Fruit fly (Drosophila melanogaster) whole organism, pupa: ENCODE measurements around the gene CG1971.

Experiments
- CG10348 ChIP-seq: fragments of 200-800 bp; sonication (Bioruptor generic); IDR thresholded peaks from 2 replicates; pipeline ENCODE4 v1.3.6; 2022; ENCODE audit warnings: missing biosample characterization, missing genetic modification characterization
- CG12605 ChIP-seq: fragments of 200-800 bp; sonication (Bioruptor generic); IDR thresholded peaks from 2 replicates; pipeline ENCODE4 v1.3.6; 2022; ENCODE audit warnings: missing biosample characterization, missing genetic modification characterization
- CG13204 ChIP-seq: fragments of 200-800 bp; sonication (Bioruptor generic); optimal IDR thresholded peaks from 2 replicates; lab custom pipeline; 2018; ENCODE audit warnings: missing biosample characterization, mild to moderate bottlenecking, missing genetic modification characterization, moderate library complexity
- CG14655 ChIP-seq: fragments of 200-800 bp; sonication (Bioruptor generic); optimal IDR thresholded peaks from 3 replicates; lab custom pipeline; 2017; ENCODE audit warnings: mild to moderate bottlenecking, missing biosample characterization, missing genetic modification reagents, missing genetic modification characterization
- CG15710 ChIP-seq: fragments of 200-800 bp; sonication (Bioruptor generic); optimal IDR thresholded peaks from 2 replicates; lab custom pipeline; 2018; ENCODE audit warnings: missing biosample characterization, mild to moderate bottlenecking, missing genetic modification characterization, moderate library complexity
- CG17806 ChIP-seq: fragments of 200-800 bp; sonication (Bioruptor generic); optimal IDR thresholded peaks from 2 replicates; lab custom pipeline; 2018; ENCODE audit warnings: missing biosample characterization, mild to moderate bottlenecking, missing genetic modification characterization, moderate library complexity
- CG32121 ChIP-seq: fragments of 200-800 bp; sonication (Bioruptor generic); IDR thresholded peaks from 2 replicates; pipeline ENCODE4 v1.3.6; 2022; ENCODE audit warnings: missing biosample characterization, missing genetic modification characterization
- CG34367 ChIP-seq: fragments of 200-800 bp; sonication (Bioruptor generic); optimal IDR thresholded peaks from 2 replicates; lab custom pipeline; 2018; ENCODE audit warnings: missing biosample characterization, mild to moderate bottlenecking, missing genetic modification characterization
- CG4496 ChIP-seq: fragments of 200-800 bp; sonication (Bioruptor generic); IDR thresholded peaks from 3 replicates; pipeline ENCODE4 v1.3.6; 2022; ENCODE audit warnings: missing biosample characterization, missing genetic modification characterization
- CG8159 ChIP-seq: fragments of 200-800 bp; sonication (Bioruptor generic); optimal IDR thresholded peaks from 3 replicates; lab custom pipeline; 2018; ENCODE audit warnings: missing biosample characterization, mild to moderate bottlenecking, missing genetic modification characterization, moderate library complexity
- CG8301 ChIP-seq: fragments of 200-800 bp; sonication (Bioruptor generic); optimal IDR thresholded peaks from 2 replicates; lab custom pipeline; 2018; ENCODE audit warnings: missing biosample characterization, mild to moderate bottlenecking, missing genetic modification characterization
- CG9948 ChIP-seq: fragments of 200-800 bp; sonication (Bioruptor generic); optimal IDR thresholded peaks from 2 replicates; lab custom pipeline; 2018; ENCODE audit warnings: missing biosample characterization, mild to moderate bottlenecking, missing genetic modification characterization, moderate library complexity
- D1 ChIP-seq: fragments of 200-800 bp; sonication (Bioruptor generic); optimal IDR thresholded peaks from 2 replicates; lab custom pipeline; 2018; ENCODE audit warnings: missing biosample characterization, mild to moderate bottlenecking, missing genetic modification characterization, moderate library complexity
- EcR ChIP-seq: fragments of 200-800 bp; sonication (Bioruptor generic); optimal IDR thresholded peaks from 3 replicates; lab custom pipeline; 2019; ENCODE audit warnings: missing biosample characterization, missing genetic modification characterization, mild to moderate bottlenecking, moderate library complexity, missing genetic modification reagents
- Ets98B ChIP-seq: fragments of 200-800 bp; sonication (Bioruptor generic); IDR thresholded peaks from 2 replicates; pipeline ENCODE4 v1.3.6; 2022; ENCODE audit warnings: missing biosample characterization, missing genetic modification characterization
- Pif1A ChIP-seq: fragments of 200-800 bp; sonication (Bioruptor generic); optimal IDR thresholded peaks from 3 replicates; lab custom pipeline; 2016; ENCODE audit warnings: missing biosample characterization, missing genetic modification characterization
- Pif1B ChIP-seq: fragments of 200-800 bp; sonication (Bioruptor generic); optimal IDR thresholded peaks from 3 replicates; lab custom pipeline; 2016; ENCODE audit warnings: missing biosample characterization, missing genetic modification characterization
- Snoo ChIP-seq: fragments of 200-800 bp; sonication (Bioruptor generic); optimal IDR thresholded peaks from 3 replicates; lab custom pipeline; 2017; ENCODE audit warnings: missing biosample characterization, mild to moderate bottlenecking, missing genetic modification characterization, inconsistent platforms
- fd96Ca ChIP-seq: fragments of 200-800 bp; sonication (Bioruptor generic); IDR thresholded peaks from 3 replicates; pipeline ENCODE4 v1.3.6; 2022; ENCODE audit warnings: missing biosample characterization, missing genetic modification characterization
- gl ChIP-seq: fragments of 200-800 bp; sonication (Bioruptor generic); optimal IDR thresholded peaks from 2 replicates; lab custom pipeline; 2018; ENCODE audit warnings: missing biosample characterization, mild to moderate bottlenecking, missing genetic modification characterization
- rn ChIP-seq: fragments of 200-800 bp; sonication (Bioruptor generic); IDR thresholded peaks from 2 replicates; pipeline ENCODE4 v1.3.6; 2022; ENCODE audit warnings: missing biosample characterization, missing genetic modification characterization

The CG1971 gene

DNA sequence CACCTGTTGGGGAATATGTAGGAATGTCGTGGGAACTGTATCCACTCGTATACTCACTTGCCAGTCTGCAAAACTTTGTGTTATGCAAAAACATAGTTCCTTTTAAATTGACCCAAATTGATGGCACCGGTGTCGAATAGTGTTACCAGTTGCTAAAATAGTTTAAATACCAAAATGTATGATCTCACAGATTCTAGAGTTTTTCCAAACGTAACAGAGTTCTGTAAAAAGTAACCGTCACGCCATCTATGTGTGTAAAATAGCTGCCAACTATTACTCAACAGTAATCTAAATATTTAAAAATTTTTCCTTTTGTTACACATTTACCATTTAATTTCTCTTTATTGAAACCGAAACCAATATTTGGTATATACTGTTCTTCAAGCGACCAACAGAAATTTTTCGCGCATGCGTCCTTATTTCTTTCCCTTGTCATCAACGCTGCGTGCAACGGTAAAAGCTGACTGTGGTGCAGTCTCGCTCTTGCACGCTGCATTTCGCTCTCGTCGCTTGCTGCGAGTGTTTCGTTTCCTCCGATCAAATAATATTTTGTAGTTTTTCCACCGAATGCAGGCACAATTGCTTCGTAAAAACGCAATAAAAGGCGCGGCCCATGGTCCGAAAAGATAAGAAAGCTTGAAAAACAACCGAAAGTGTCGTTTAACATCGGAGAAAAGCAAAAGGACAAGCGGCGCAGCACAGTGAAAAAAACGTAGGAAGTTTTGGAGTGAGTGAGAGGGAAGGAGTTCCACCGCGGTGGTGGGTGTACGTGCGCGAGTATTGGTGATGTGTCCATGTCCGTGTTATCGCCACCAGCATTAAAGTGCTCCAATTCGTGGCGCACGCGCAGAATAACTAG is 7.1 kb downstream of the CG1971 start, which contains the start of the genes FeCH and RhoGAP100F:
Gene FeCH (minus strand): TSS at position 180 of the 859 bp plus-strand sequence.
Gene RhoGAP100F (plus strand): TSS at position 493 of the 859 bp plus-strand sequence.
- no peak for TF ChIP-seq gl (tag; lab: Kevin White, UChicago)
- no peak for TF ChIP-seq Pif1B (GFP tag; lab: Kevin White, UChicago)
- no peak for TF ChIP-seq CG14655 (GFP tag; lab: Kevin White, UChicago)
- TF ChIP-seq CG32121 (GFP tag; lab: Robert Waterston, UW), result no peak
- no peak for TF ChIP-seq rn
- TF ChIP-seq CG8159 (tag; lab: Kevin White, UChicago), result no peak
- no peak for TF ChIP-seq D1
- TF ChIP-seq CG34367 (tag; lab: Kevin White, UChicago), result no peak
- no peak for TF ChIP-seq CG15710
- no peak for TF ChIP-seq fd96Ca (GFP tag; lab: Robert Waterston, UW)
- TF ChIP-seq Pif1A, result no peak
- no peak for TF ChIP-seq CG10348 (GFP tag; lab: Robert Waterston, UW)
- no peak for TF ChIP-seq CG8301 (tag; lab: Kevin White, UChicago)
- TF ChIP-seq Ets98B (GFP tag; lab: Robert Waterston, UW), result no peak
- no peak for TF ChIP-seq CG13204 (GFP tag; lab: Kevin White, UChicago)
- TF ChIP-seq CG4496 (GFP tag; lab: Robert Waterston, UW), result no peak
- no peak for TF ChIP-seq CG12605 (GFP tag; lab: Robert Waterston, UW)

DNA sequence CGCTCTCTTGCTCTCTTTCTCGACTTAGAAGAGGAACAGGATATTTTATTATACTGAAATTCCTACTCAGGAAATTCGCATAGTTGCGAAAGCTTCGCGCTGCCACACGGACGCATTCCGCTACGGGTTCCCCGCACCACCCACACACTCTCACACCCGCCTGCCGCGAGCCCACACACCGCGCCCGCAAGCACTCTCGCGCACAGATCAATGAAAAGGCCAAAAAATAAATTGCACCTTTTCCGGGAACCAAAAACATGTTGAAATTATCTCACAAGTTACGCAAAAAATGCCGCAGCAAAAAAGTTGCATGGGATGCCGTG is 7.7 kb downstream of the CG1971 start:
- TF ChIP-seq CG8159 (tag; lab: Kevin White, UChicago) (no peak), CG4496 (GFP tag; lab: Robert Waterston, UW) (no peak)

DNA sequence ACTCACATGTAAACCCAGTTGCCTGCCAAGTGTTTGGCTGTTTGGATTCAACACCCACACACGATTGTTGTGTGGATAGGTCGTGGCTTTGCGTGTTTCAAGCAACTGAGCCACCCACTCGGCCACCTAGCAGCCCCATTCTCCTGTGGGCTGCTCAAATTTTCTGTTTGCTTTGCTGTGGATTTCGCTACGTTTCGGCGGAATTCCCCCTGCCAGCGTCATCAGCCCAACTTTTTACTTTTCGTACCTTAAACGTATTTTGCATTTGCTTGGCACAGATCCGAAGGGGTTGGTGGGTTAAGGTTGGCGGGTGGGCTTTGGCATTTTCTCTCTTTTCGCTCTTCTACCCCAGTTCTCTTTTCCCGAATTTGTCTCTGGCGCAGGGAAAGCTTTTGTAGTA is 17.2 kb downstream of the CG1971 start:
- TF ChIP-seq CG4496 (GFP tag; lab: Robert Waterston, UW) (no peak), CG32121 (GFP tag; lab: Robert Waterston, UW) (no peak), CG13204 (GFP tag; lab: Kevin White, UChicago) (no peak), EcR (GFP tag; lab: Kevin White, UChicago) (no peak), rn (no peak), CG17806 (tag; lab: Kevin White, UChicago) (no peak), fd96Ca (GFP tag; lab: Robert Waterston, UW) (no peak), CG14655 (GFP tag; lab: Kevin White, UChicago) (no peak), CG15710 (no peak), Pif1B (GFP tag; lab: Kevin White, UChicago) (no peak), Snoo (tag; lab: Kevin White, UChicago) (no peak), CG9948 (tag; lab: Kevin White, UChicago) (no peak), CG8301 (tag; lab: Kevin White, UChicago) (no peak), CG10348 (GFP tag; lab: Robert Waterston, UW) (no peak), D1 (no peak), Pif1A (no peak), Ets98B (GFP tag; lab: Robert Waterston, UW) (no peak), CG8159 (tag; lab: Kevin White, UChicago) (no peak)

DNA sequence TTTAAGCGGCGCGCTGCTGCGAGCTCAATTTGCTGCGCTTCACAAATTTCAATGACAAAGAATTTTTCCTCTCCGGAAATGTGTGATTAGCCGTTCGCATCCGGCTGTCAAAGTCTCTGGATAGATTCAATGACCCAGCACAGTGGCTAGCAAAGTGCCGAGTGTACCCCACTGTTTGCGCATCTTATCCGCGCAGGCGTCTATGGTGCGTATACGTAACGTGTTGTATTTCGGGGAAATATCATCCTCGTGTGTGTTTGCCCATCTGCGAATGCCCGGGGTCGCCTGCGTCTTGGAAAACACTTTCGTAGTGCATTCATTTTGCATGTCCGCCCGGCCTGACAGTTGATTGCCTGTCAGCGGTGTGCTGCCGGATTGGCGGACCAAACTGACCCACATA is 18.9 kb downstream of the CG1971 start:
- TF ChIP-seq CG34367 (tag; lab: Kevin White, UChicago), result no peak
- no peak for TF ChIP-seq CG13204 (GFP tag; lab: Kevin White, UChicago)
- no peak for TF ChIP-seq gl (tag; lab: Kevin White, UChicago)
- TF ChIP-seq Ets98B (GFP tag; lab: Robert Waterston, UW), result no peak
- no peak for TF ChIP-seq CG14655 (GFP tag; lab: Kevin White, UChicago)
- TF ChIP-seq CG32121 (GFP tag; lab: Robert Waterston, UW), result no peak
- TF ChIP-seq Pif1A, result no peak
- no peak for TF ChIP-seq CG8301 (tag; lab: Kevin White, UChicago)
- no peak for TF ChIP-seq Pif1B (GFP tag; lab: Kevin White, UChicago)
- TF ChIP-seq D1, result no peak
- TF ChIP-seq CG9948 (tag; lab: Kevin White, UChicago), result no peak
- no peak for TF ChIP-seq CG10348 (GFP tag; lab: Robert Waterston, UW)
- no peak for TF ChIP-seq CG17806 (tag; lab: Kevin White, UChicago)
- TF ChIP-seq CG15710, result no peak
- TF ChIP-seq, all 21 proteins: peak for 0

DNA sequence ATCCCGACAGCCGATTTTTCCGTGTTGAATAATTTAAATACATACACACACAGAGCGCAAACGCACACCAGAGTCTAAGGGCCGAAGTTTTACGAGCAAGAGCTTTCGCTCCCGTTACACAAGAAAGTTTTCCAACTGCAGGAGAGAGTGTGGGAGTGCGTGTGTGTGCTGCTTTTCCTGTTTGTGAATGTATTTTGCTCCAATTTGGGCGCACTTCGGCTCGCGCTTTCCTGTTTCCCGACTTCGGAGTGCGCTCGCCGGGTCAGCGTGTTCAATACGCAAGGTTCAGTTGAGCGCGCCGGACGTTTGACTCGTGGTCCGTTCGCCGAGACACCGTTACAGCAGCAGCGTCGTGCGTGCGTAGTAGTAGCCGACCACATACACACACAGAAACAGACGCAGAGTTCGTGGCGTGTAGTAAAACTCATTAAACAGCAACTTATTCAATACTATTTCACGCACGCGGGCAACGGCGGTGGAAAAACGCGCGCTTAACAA is 20.4 kb downstream of the CG1971 start:
- TF ChIP-seq Pif1B (GFP tag; lab: Kevin White, UChicago) (no peak), CG13204 (GFP tag; lab: Kevin White, UChicago) (no peak), EcR (GFP tag; lab: Kevin White, UChicago) (no peak), CG10348 (GFP tag; lab: Robert Waterston, UW) (no peak)

dm6 chr3R:31826422-31826821 is 21.2 kb downstream of the CG1971 start:
- no peak for TF ChIP-seq CG12605 (GFP tag; lab: Robert Waterston, UW)
- TF ChIP-seq Snoo (tag; lab: Kevin White, UChicago), result no peak
- TF ChIP-seq CG32121 (GFP tag; lab: Robert Waterston, UW), result no peak
- TF ChIP-seq, all 21 proteins: peak for 0
